Fruit fly (Drosophila melanogaster) whole organism, embryonic: ENCODE results near the gene SecS.

Source experiments
- CG11247 ChIP-seq: fragments of 200-800 bp; sonication (Bioruptor generic); IDR thresholded peaks from 2 replicates; pipeline ENCODE4 v1.3.6; 2022; ENCODE audit warnings: missing biosample characterization, missing genetic modification characterization
- CG12104 ChIP-seq: fragments of 200-800 bp; sonication (Bioruptor generic); optimal IDR thresholded peaks from 3 replicates; lab custom pipeline; 2016; ENCODE audit warnings: missing biosample characterization, missing genetic modification characterization
- CG13775 ChIP-seq: fragments of 200-800 bp; sonication (Bioruptor generic); optimal IDR thresholded peaks from 3 replicates; lab custom pipeline; 2017; ENCODE audit warnings: missing biosample characterization, mild to moderate bottlenecking, missing genetic modification characterization
- CG14667 ChIP-seq: fragments of 200-800 bp; sonication (Bioruptor generic); IDR thresholded peaks from 2 replicates; pipeline ENCODE4 v1.3.6; 2022; ENCODE audit warnings: missing biosample characterization, missing genetic modification characterization
- CG1602 ChIP-seq: fragments of 200-800 bp; sonication (Bioruptor generic); optimal IDR thresholded peaks from 3 replicates; lab custom pipeline; 2016; ENCODE audit warnings: missing biosample characterization, missing genetic modification characterization
- CG16779 ChIP-seq: fragments of 200-800 bp; sonication (Bioruptor generic); IDR thresholded peaks from 2 replicates; pipeline ENCODE4 v1.3.6; 2022; ENCODE audit warnings: missing biosample characterization, missing genetic modification characterization
- CG17612 ChIP-seq: fragments of 200-800 bp; sonication (Bioruptor generic); IDR thresholded peaks from 2 replicates; pipeline ENCODE4 v1.3.6; 2022; ENCODE audit warnings: missing biosample characterization, missing genetic modification characterization
- CG1792 ChIP-seq: fragments of 200-800 bp; sonication (Bioruptor generic); optimal IDR thresholded peaks from 2 replicates; lab custom pipeline; 2016; ENCODE audit warnings: missing biosample characterization, missing genetic modification characterization
- CG1832 ChIP-seq: fragments of 200-800 bp; sonication (Bioruptor generic); optimal IDR thresholded peaks from 2 replicates; lab custom pipeline; 2017; ENCODE audit warnings: missing biosample characterization, mild to moderate bottlenecking, missing genetic modification characterization, inconsistent platforms
- CG18476 ChIP-seq: fragments of 200-800 bp; sonication (Bioruptor generic); optimal IDR thresholded peaks from 2 replicates; lab custom pipeline; 2016; ENCODE audit warnings: missing biosample characterization, mild to moderate bottlenecking, missing genetic modification characterization
- CG30020 ChIP-seq: fragments of 200-800 bp; optimal IDR thresholded peaks from 2 replicates; lab custom pipeline; 2019; ENCODE audit warnings: missing biosample characterization, mild to moderate bottlenecking, missing genetic modification characterization, moderate library complexity
- CG30431 ChIP-seq: fragments of 200-800 bp; sonication (Bioruptor generic); optimal IDR thresholded peaks from 2 replicates; lab custom pipeline; 2017; ENCODE audit warnings: missing biosample characterization, missing genetic modification characterization
- CG3065 ChIP-seq: fragments of 200-800 bp; sonication (Bioruptor generic); optimal IDR thresholded peaks from 2 replicates; lab custom pipeline; 2016; ENCODE audit warnings: missing biosample characterization, missing genetic modification characterization
- CG33213 ChIP-seq: fragments of 200-800 bp; sonication (Bioruptor generic); optimal IDR thresholded peaks from 3 replicates; lab custom pipeline; 2016; ENCODE audit warnings: missing biosample characterization, missing genetic modification characterization
- CG3407 ChIP-seq: fragments of 200-800 bp; sonication (Bioruptor generic); optimal IDR thresholded peaks from 2 replicates; lab custom pipeline; 2018; ENCODE audit warnings: missing biosample characterization, mild to moderate bottlenecking, missing genetic modification characterization
- CG3838 ChIP-seq: fragments of 200-800 bp; sonication (Bioruptor generic); optimal IDR thresholded peaks from 3 replicates; lab custom pipeline; 2016; ENCODE audit warnings: missing biosample characterization, missing genetic modification characterization
- CG4404 ChIP-seq: fragments of 200-800 bp; sonication (Bioruptor generic); IDR thresholded peaks from 2 replicates; pipeline ENCODE4 v1.3.6; 2022; ENCODE audit warnings: missing biosample characterization, missing genetic modification characterization
- CG4707 ChIP-seq: fragments of 200-800 bp; sonication (Bioruptor generic); optimal IDR thresholded peaks from 2 replicates; lab custom pipeline; 2018; ENCODE audit warnings: missing biosample characterization, mild to moderate bottlenecking, missing genetic modification characterization, moderate library complexity
- CG5245 ChIP-seq: fragments of 200-800 bp; sonication (Bioruptor generic); optimal IDR thresholded peaks from 3 replicates; lab custom pipeline; 2016; ENCODE audit warnings: missing biosample characterization, missing genetic modification characterization
- CG8359 ChIP-seq: fragments of 200-800 bp; sonication (Bioruptor generic); optimal IDR thresholded peaks from 2 replicates; lab custom pipeline; 2017; ENCODE audit warnings: missing biosample characterization, mild to moderate bottlenecking, missing genetic modification characterization, borderline replicate concordance
- E2f1 ChIP-seq: fragments of 200-800 bp; sonication (Bioruptor generic); IDR thresholded peaks from 2 replicates; pipeline ENCODE4 v1.3.6; 2022; ENCODE audit warnings: missing biosample characterization, missing genetic modification characterization
- MBD-R2 ChIP-seq: fragments of 200-800 bp; sonication (Bioruptor generic); IDR thresholded peaks from 2 replicates; pipeline ENCODE4 v1.3.6; 2022; ENCODE audit warnings: missing biosample characterization, missing genetic modification characterization
- Med ChIP-seq: fragments of 200-800 bp; sonication (Bioruptor generic); peaks from one replicate; lab custom pipeline; 2016; ENCODE audit warnings: missing biosample characterization, missing genetic modification characterization, mild to moderate bottlenecking, inconsistent platforms, moderate library complexity
- NC2β ChIP-seq: fragments of 200-800 bp; sonication (Bioruptor generic); optimal IDR thresholded peaks from 2 replicates; lab custom pipeline; 2016; ENCODE audit warnings: missing biosample characterization, missing genetic modification characterization
- Oaz ChIP-seq: fragments of 200-800 bp; sonication (Bioruptor generic); IDR thresholded peaks from 2 replicates; pipeline ENCODE4 v1.3.6; 2022; ENCODE audit warnings: missing biosample characterization, missing genetic modification characterization
- Ptx1 ChIP-seq: fragments of 200-800 bp; sonication (Bioruptor generic); IDR thresholded peaks from 2 replicates; pipeline ENCODE4 v1.3.6; 2022; ENCODE audit warnings: missing biosample characterization, missing genetic modification characterization
- Side ChIP-seq: fragments of 200-800 bp; sonication (Bioruptor generic); optimal IDR thresholded peaks from 2 replicates; lab custom pipeline; 2016; ENCODE audit warnings: missing biosample characterization, missing genetic modification characterization
- Sox102F ChIP-seq: fragments of 200-800 bp; sonication (Bioruptor generic); optimal IDR thresholded peaks from 2 replicates; lab custom pipeline; 2018; ENCODE audit warnings: missing biosample characterization, mild to moderate bottlenecking, missing genetic modification characterization, moderate library complexity
- bsh ChIP-seq, 2 experiments: fragments of 200-800 bp; sonication (Bioruptor generic); optimal IDR thresholded peaks; 2 replicates each; lab custom pipeline; 2017 to 2018; ENCODE audit warnings: mild to moderate bottlenecking in 2 of 2, missing biosample characterization in 2 of 2, missing genetic modification characterization in 2 of 2, moderate library complexity in 1 of 2
- cad ChIP-seq: fragments of >200 bp; optimal IDR thresholded peaks from 2 replicates; lab custom pipeline; 2017; ENCODE audit warnings: missing biosample characterization, missing genetic modification characterization
- caup ChIP-seq: fragments of 200-800 bp; sonication (Bioruptor generic); optimal IDR thresholded peaks from 3 replicates; lab custom pipeline; 2017; ENCODE audit warnings: missing biosample characterization, mild to moderate bottlenecking, missing genetic modification characterization, moderate library complexity; ENCODE audit not compliant: severe bottlenecking
- en ChIP-seq: fragments of 200-800 bp; sonication (Bioruptor generic); optimal IDR thresholded peaks from 2 replicates; lab custom pipeline; 2016; ENCODE audit warnings: missing biosample characterization, missing genetic modification characterization
- fd64A ChIP-seq: fragments of 200-800 bp; sonication (Bioruptor generic); optimal IDR thresholded peaks from 3 replicates; lab custom pipeline; 2018; ENCODE audit warnings: missing biosample characterization, mild to moderate bottlenecking, missing genetic modification characterization
- fu2 ChIP-seq: fragments of 200-800 bp; sonication (Bioruptor generic); optimal IDR thresholded peaks from 2 replicates; lab custom pipeline; 2016; ENCODE audit warnings: missing biosample characterization, missing genetic modification characterization
- gsb-n ChIP-seq: fragments of 200-800 bp; sonication (Bioruptor generic); optimal IDR thresholded peaks from 3 replicates; lab custom pipeline; 2018; ENCODE audit warnings: missing biosample characterization, mild to moderate bottlenecking, missing genetic modification characterization
- hb ChIP-seq: fragments of 200-800 bp; sonication (Bioruptor generic); IDR thresholded peaks from 3 replicates; pipeline ENCODE4 v1.3.6; 2022; ENCODE audit warnings: missing biosample characterization, missing genetic modification characterization; ENCODE audit not compliant: partially characterized antibody
- jigr1 ChIP-seq: fragments of 200-800 bp; sonication (Bioruptor generic); IDR thresholded peaks from 3 replicates; pipeline ENCODE4 v1.3.6; 2022; ENCODE audit warnings: missing biosample characterization, missing genetic modification characterization
- nom ChIP-seq: fragments of 200-800 bp; sonication (Bioruptor generic); optimal IDR thresholded peaks from 2 replicates; lab custom pipeline; 2017; ENCODE audit warnings: missing biosample characterization, missing genetic modification characterization, mild to moderate bottlenecking, moderate library complexity, missing genetic modification reagents
- sc ChIP-seq, 3 experiments: fragments of >200 bp in 2 of 3; fragments of 200-800 bp in 1 of 3; sonication (Bioruptor generic) in 1 of 3; optimal IDR thresholded peaks; 2 replicates in 2 of 3; 3 replicates in 1 of 3; lab custom pipeline; 2017; ENCODE audit warnings: mild to moderate bottlenecking in 1 of 3, missing biosample characterization in 1 of 3, missing genetic modification characterization in 1 of 3, missing genetic modification reagents in 1 of 3
- sd ChIP-seq: fragments of 200-800 bp; sonication (Bioruptor generic); optimal IDR thresholded peaks from 3 replicates; lab custom pipeline; 2018; ENCODE audit warnings: missing biosample characterization, mild to moderate bottlenecking, missing genetic modification characterization, moderate library complexity
- sisA ChIP-seq: fragments of 200-800 bp; sonication (Bioruptor generic); IDR thresholded peaks from 2 replicates; pipeline ENCODE4 v1.3.6; 2022; ENCODE audit warnings: missing biosample characterization, missing genetic modification characterization
- slp2 ChIP-seq: fragments of 200-800 bp; sonication (Bioruptor generic); optimal IDR thresholded peaks from 2 replicates; lab custom pipeline; 2016; ENCODE audit warnings: missing biosample characterization, missing genetic modification characterization
- sqz ChIP-seq: fragments of 200-800 bp; sonication (Bioruptor generic); optimal IDR thresholded peaks from 3 replicates; lab custom pipeline; 2018; ENCODE audit warnings: missing biosample characterization, mild to moderate bottlenecking, missing genetic modification characterization
- ssp ChIP-seq: fragments of 200-800 bp; sonication (Bioruptor generic); IDR thresholded peaks from 2 replicates; pipeline ENCODE4 v1.3.6; 2022; ENCODE audit warnings: missing biosample characterization, missing genetic modification characterization
- sug ChIP-seq: fragments of 200-800 bp; optimal IDR thresholded peaks from 2 replicates; lab custom pipeline; 2019; ENCODE audit warnings: missing biosample characterization, mild to moderate bottlenecking, missing genetic modification characterization, moderate library complexity
- tll ChIP-seq, 2 experiments: fragments of 200-800 bp in 1 of 2; fragments of >200 bp in 1 of 2; sonication (Bioruptor generic) in 1 of 2; optimal IDR thresholded peaks; 2 replicates each; lab custom pipeline; 2017 to 2019; ENCODE audit warnings: missing biosample characterization in 2 of 2, missing genetic modification characterization in 2 of 2, mild to moderate bottlenecking in 1 of 2, moderate library complexity in 1 of 2
- tna ChIP-seq: fragments of 200-800 bp; sonication (Bioruptor generic); IDR thresholded peaks from 2 replicates; pipeline ENCODE4 v1.3.6; 2022; ENCODE audit warnings: missing biosample characterization, missing genetic modification characterization; ENCODE audit not compliant: partially characterized antibody
- trh ChIP-seq: fragments of 200-800 bp; sonication (Bioruptor generic); optimal IDR thresholded peaks from 2 replicates; lab custom pipeline; 2016; ENCODE audit warnings: missing biosample characterization, missing genetic modification characterization
- vnd ChIP-seq: fragments of 200-800 bp; sonication (Bioruptor generic); IDR thresholded peaks from 3 replicates; pipeline ENCODE4 v1.3.6; 2022; ENCODE audit warnings: missing biosample characterization, missing genetic modification characterization; ENCODE audit not compliant: partially characterized antibody
- wor ChIP-seq: fragments of 200-800 bp; sonication (Bioruptor generic); IDR thresholded peaks from 2 replicates; pipeline ENCODE4 v1.3.6; 2022; ENCODE audit warnings: missing biosample characterization, missing genetic modification characterization

Gene SecS

dm6 chr3R:5600361-5601043 is 731 bp upstream of the SecS start (continued):
- no peak for TF ChIP-seq CG8359
- no peak for TF ChIP-seq CG30020 (tag; lab: Kevin White, UChicago)
- TF ChIP-seq Med (GFP tag; lab: Kevin White, UChicago) = peak; percentile 84
- TF ChIP-seq sc (optimal IDR thresholded peaks at IDR 0.05; lab: Kevin White, UChicago) = no peak
- no peak for TF ChIP-seq sc (GFP tag; optimal IDR thresholded peaks at IDR 0.05; lab: Kevin White, UChicago)
- no peak for TF ChIP-seq Side (GFP tag; lab: Kevin White, UChicago)
- no peak for TF ChIP-seq jigr1 (GFP tag; lab: Robert Waterston, UW)
- TF ChIP-seq CG5245 (GFP tag; lab: Kevin White, UChicago) = no peak
- TF ChIP-seq CG4707 (GFP tag; lab: Kevin White, UChicago) = peak; percentile 7
- no peak for TF ChIP-seq fu2 (GFP tag; lab: Kevin White, UChicago)
- TF ChIP-seq CG1602 = no peak
- no peak for TF ChIP-seq CG14667
- TF ChIP-seq E2f1 (GFP tag; lab: Robert Waterston, UW) = no peak
- no peak for TF ChIP-seq en (GFP tag; lab: Kevin White, UChicago)
- TF ChIP-seq tll (GFP tag; optimal IDR thresholded peaks at IDR 0.05; lab: Kevin White, UChicago) = no peak
- no peak for TF ChIP-seq CG13775
- TF ChIP-seq caup = peak; percentile 39
- no peak for TF ChIP-seq CG18476 (GFP tag; lab: Kevin White, UChicago)
- TF ChIP-seq CG1832 (GFP tag; lab: Kevin White, UChicago) = no peak
- no peak for TF ChIP-seq tna
- no peak for TF ChIP-seq CG33213
- TF ChIP-seq CG3407 (GFP tag; lab: Kevin White, UChicago) = no peak
- TF ChIP-seq Sox102F = no peak
- peak; percentile 25 for TF ChIP-seq sqz (GFP tag; lab: Kevin White, UChicago)
- no peak for TF ChIP-seq slp2
- no peak for TF ChIP-seq CG16779 (GFP tag; lab: Robert Waterston, UW)
- no peak for TF ChIP-seq CG30431
- TF ChIP-seq CG3838 (GFP tag; lab: Kevin White, UChicago) = no peak
- no peak for TF ChIP-seq hb (GFP tag; lab: Robert Waterston, UW)
- TF ChIP-seq CG17612 (GFP tag; lab: Robert Waterston, UW) = no peak
- no peak for TF ChIP-seq cad
- TF ChIP-seq CG4404 (GFP tag; lab: Robert Waterston, UW) = no peak
- no peak for TF ChIP-seq wor (GFP tag; lab: Robert Waterston, UW)
- no peak for TF ChIP-seq CG3065 (GFP tag; lab: Kevin White, UChicago)
- no peak for TF ChIP-seq sisA (GFP tag; lab: Robert Waterston, UW)
- TF ChIP-seq NC2β = no peak
- TF ChIP-seq gsb-n (tag; lab: Kevin White, UChicago) = no peak
- TF ChIP-seq nom (GFP tag; lab: Kevin White, UChicago) = peak; percentile 75
- TF ChIP-seq trh (GFP tag; lab: Kevin White, UChicago) = no peak
- no peak for TF ChIP-seq MBD-R2 (GFP tag; lab: Robert Waterston, UW)
- no peak for TF ChIP-seq vnd
- no peak for TF ChIP-seq CG1792 (GFP tag; lab: Kevin White, UChicago)
- no peak for TF ChIP-seq Oaz (GFP tag; lab: Robert Waterston, UW)
- TF ChIP-seq sug (tag; lab: Kevin White, UChicago) = peak; percentile 70
- no peak for TF ChIP-seq CG11247 (GFP tag; lab: Robert Waterston, UW)
- TF ChIP-seq sd (tag; lab: Kevin White, UChicago) = peak; percentile 95
- no peak for TF ChIP-seq CG12104 (GFP tag; lab: Kevin White, UChicago)
- TF ChIP-seq ssp (GFP tag; lab: Robert Waterston, UW) = no peak
- no peak for TF ChIP-seq fd64A (GFP tag; lab: Kevin White, UChicago)
- peak; percentile 11 to 23 for TF ChIP-seq bsh (GFP tag; optimal IDR thresholded peaks at IDR 0.05; lab: Kevin White, UChicago)
- TF ChIP-seq Ptx1 (GFP tag; lab: Robert Waterston, UW) = no peak
